Worm (Caenorhabditis elegans) whole organism, mixed stage, embryonic: ENCODE results near the gene C56A3.5.
A peak's percentile ranks its signal among the peaks of the same experiment; 100 is the strongest.

ENCODE experiments used
- ceh-39 ChIP-seq: fragments of 150-350 bp; optimal IDR thresholded peaks from 2 replicates; lab custom pipeline; 2014; ENCODE audit warnings: missing biosample characterization, missing genetic modification characterization
- lsy-2 ChIP-seq: fragments of 150-350 bp; optimal IDR thresholded peaks from 2 replicates; lab custom pipeline; 2014; ENCODE audit warnings: missing biosample characterization, missing genetic modification characterization
- mab-5 ChIP-seq: fragments of 150-350 bp; optimal IDR thresholded peaks from 2 replicates; lab custom pipeline; 2014; ENCODE audit warnings: missing biosample characterization, missing genetic modification characterization
- nhr-28 ChIP-seq: fragments of 150-350 bp; optimal IDR thresholded peaks from 2 replicates; lab custom pipeline; 2014; ENCODE audit warnings: missing biosample characterization, missing genetic modification characterization
- zip-8 ChIP-seq: fragments of 150-350 bp; optimal IDR thresholded peaks from 2 replicates; lab custom pipeline; 2014; ENCODE audit warnings: missing biosample characterization, missing genetic modification characterization
- ztf-11 ChIP-seq: fragments of 150-350 bp; optimal IDR thresholded peaks from 2 replicates; lab custom pipeline; 2014; ENCODE audit warnings: missing biosample characterization, missing genetic modification characterization

Gene C56A3.5

ce11 chrV:13598370-13598769 is 46.6 kb downstream of the C56A3.5 start:
- TF ChIP-seq nhr-28 (no peak), ztf-11 (no peak), zip-8 (tag; lab: Kevin White, UChicago) (peak; percentile 91)

- TF ChIP-seq lsy-2 (no peak), mab-5 (tag; lab: Kevin White, UChicago) (no peak), ceh-39 (tag; lab: Kevin White, UChicago) (no peak)
These were observed 49.1 kb downstream of the C56A3.5 start, which contains the start of gene rdy-2 for ce11 chrV:13600882-13601281. Gene rdy-2 (minus strand): TSS chrV:13600982.
